Fruit fly (Drosophila melanogaster): ENCODE data around the gene CG15571.

The CG15571 gene

DNA sequence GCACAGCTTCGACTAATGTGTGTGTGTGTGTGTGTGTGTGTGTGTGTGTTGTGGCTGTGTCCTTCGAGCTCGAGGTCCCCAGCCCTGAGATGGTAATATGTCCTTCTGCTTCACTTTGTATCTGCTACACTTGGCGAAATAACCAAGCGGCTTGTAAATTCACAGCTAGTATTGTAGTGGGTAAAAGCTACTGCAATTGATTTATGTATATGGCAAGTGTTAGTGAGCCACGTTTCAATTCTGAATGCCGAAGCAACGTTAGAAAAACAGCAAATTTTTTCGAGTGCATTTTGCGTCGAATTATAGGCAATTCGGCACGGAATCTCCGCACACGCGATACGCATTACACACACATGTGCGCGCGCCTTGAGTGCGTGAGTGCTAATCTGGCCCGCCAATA, 45.5 kb upstream of the CG15571 start (continued):
- TF ChIP-seq Blimp-1 (GFP tag; optimal IDR thresholded peaks at IDR 0.05) (peak; percentile 39), B-H2 (GFP tag; optimal IDR thresholded peaks at IDR 0.05) (no peak), CG32772 (GFP tag; IDR thresholded peaks at IDR 0.05) (no peak), CG1024 (GFP tag; IDR thresholded peaks at IDR 0.05) (no peak), CG8924 (tag; optimal IDR thresholded peaks at IDR 0.05) (peak; percentile 39), CG2120 (GFP tag; optimal IDR thresholded peaks at IDR 0.05) (peak; percentile 73), klu (GFP tag; IDR thresholded peaks at IDR 0.05) (0 out of 2 replicates have a peak, but pooled peaks have one; percentile 41), hkb (optimal IDR thresholded peaks at IDR 0.05) (no peak), hkb (GFP tag; IDR thresholded peaks at IDR 0.05) (peak; percentile 44; the same call in 1 of the 2 replicates), ems (GFP tag; optimal IDR thresholded peaks at IDR 0.05) (peak; percentile 6), CG14667 (GFP tag; IDR thresholded peaks at IDR 0.05) (no peak), NC2α (GFP tag; optimal IDR thresholded peaks at IDR 0.05) (no peak), CG31365 (tag; optimal IDR thresholded peaks at IDR 0.05) (no peak), Dbx (GFP tag; IDR thresholded peaks at IDR 0.05) (0 out of 3 replicates have a peak, but pooled peaks have one; percentile 15), Atf3 (GFP tag; optimal IDR thresholded peaks at IDR 0.05) (no peak), Hr3 (GFP tag; optimal IDR thresholded peaks at IDR 0.05) (peak; percentile 10), Trl (optimal IDR thresholded peaks at IDR 0.05) (no peak), Trl (GFP tag; optimal IDR thresholded peaks at IDR 0.05) (peak; percentile 28), dmrt99B (tag; optimal IDR thresholded peaks at IDR 0.05) (peak; percentile 66), gro (GFP tag; optimal IDR thresholded peaks at IDR 0.05) (no peak), Oaz (GFP tag; IDR thresholded peaks at IDR 0.05) (0 out of 2 replicates have a peak, but pooled peaks have one; percentile 27), CG17328 (GFP tag; IDR thresholded peaks at IDR 0.05) (peak; percentile 44; the same call in 1 of the 2 replicates), CG9609 (GFP tag; optimal IDR thresholded peaks at IDR 0.05) (peak; percentile 16), ERR (GFP tag; optimal IDR thresholded peaks at IDR 0.05) (no peak), Hand (GFP tag; optimal IDR thresholded peaks at IDR 0.05) (peak; percentile 32), Hmr (GFP tag; optimal IDR thresholded peaks at IDR 0.05) (peak; percentile 72), onecut (GFP tag; IDR thresholded peaks at IDR 0.05) (peak; percentile 52), pho (GFP tag; optimal IDR thresholded peaks at IDR 0.05) (peak; percentile 20), al (GFP tag; IDR thresholded peaks at IDR 0.05) (0 out of 2 replicates have a peak, but pooled peaks have one; percentile 18), ci (GFP tag; IDR thresholded peaks at IDR 0.05) (peak; percentile 71; the same call in 2 of the 3 replicates), vvl (GFP tag; IDR thresholded peaks at IDR 0.05) (0 out of 2 replicates have a peak, but pooled peaks have one; percentile 12), Med (GFP tag) (peak; percentile 90), CG2678 (tag; optimal IDR thresholded peaks at IDR 0.05) (peak; percentile 70), CG4424 (GFP tag; optimal IDR thresholded peaks at IDR 0.05) (peak; percentile 28), Mad (GFP tag; optimal IDR thresholded peaks at IDR 0.05) (no peak), Vsx1 (GFP tag; optimal IDR thresholded peaks at IDR 0.05) (no peak), gsb-n (tag; optimal IDR thresholded peaks at IDR 0.05) (peak; percentile 64), CG7786 (GFP tag; optimal IDR thresholded peaks at IDR 0.05) (peak; percentile 36), Elba2 (GFP tag; optimal IDR thresholded peaks at IDR 0.05) (no peak), Six4 (GFP tag; optimal IDR thresholded peaks at IDR 0.05) (peak; percentile 16), CG11560 (tag; IDR thresholded peaks at IDR 0.05) (no peak), row (GFP tag; IDR thresholded peaks at IDR 0.05) (peak; percentile 64), ewg (GFP tag; optimal IDR thresholded peaks at IDR 0.05) (peak; percentile 20), E2f1 (GFP tag; IDR thresholded peaks at IDR 0.05) (0 out of 2 replicates have a peak, but pooled peaks have one; percentile 39), repo (GFP tag; optimal IDR thresholded peaks at IDR 0.05) (peak; percentile 35), H2.0 (GFP tag; IDR thresholded peaks at IDR 0.05) (peak; percentile 49; the same call in 1 of the 2 replicates), CG7839 (tag; optimal IDR thresholded peaks at IDR 0.05) (peak; percentile 68), Scr (GFP tag; IDR thresholded peaks at IDR 0.05; ENCODE audit: partially characterized antibody) (no peak), wor (GFP tag; IDR thresholded peaks at IDR 0.05) (no peak), CG15514 (GFP tag; optimal IDR thresholded peaks at IDR 0.05) (peak; percentile 36), tap (tag; optimal IDR thresholded peaks at IDR 0.05) (no peak), dmrt11E (tag; optimal IDR thresholded peaks at IDR 0.05) (peak; percentile 28), fru (optimal IDR thresholded peaks at IDR 0.05) (no peak)

Data from whole organism, embryonic.